Fruit fly (Drosophila melanogaster) Kc167 (cell line): Measurements from ENCODE around the gene yellow-e.

Experiments used
- Sin3A ChIP-seq: fragments of >200 bp; optimal IDR thresholded peaks from 2 replicates; lab custom pipeline; 2018; ENCODE audit warnings: missing external identifiers
- h ChIP-seq: fragments of >200 bp; optimal IDR thresholded peaks from 3 replicates; lab custom pipeline; 2018; ENCODE audit warnings: missing external identifiers
- insv ChIP-seq: fragments of >200 bp; optimal IDR thresholded peaks from 3 replicates; lab custom pipeline; 2018; ENCODE audit warnings: missing external identifiers
- psq ChIP-seq: fragments of >200 bp; optimal IDR thresholded peaks from 2 replicates; lab custom pipeline; 2017; ENCODE audit warnings: missing external identifiers
- ttk ChIP-seq: sonication (Bioruptor generic); optimal IDR thresholded peaks from 2 replicates; lab custom pipeline; 2017; ENCODE audit warnings: missing external identifiers

- TF ChIP-seq insv (no peak), Sin3A (no peak), psq (no peak), ttk (no peak), h (lab: Kevin White, UChicago) (no peak)
Measured at dm6 chr3R:13374913-13375312, 40.2 kb downstream of the yellow-e start.
